Fruit fly (Drosophila melanogaster) whole organism, adult: ENCODE data around the gene Tsp97E.

Experiments used
- CG11617 ChIP-seq: fragments of 200-800 bp; sonication (Bioruptor generic); optimal IDR thresholded peaks from 2 replicates; lab custom pipeline; 2017; ENCODE audit warnings: mild to moderate bottlenecking, missing biosample characterization, missing genetic modification reagents, missing genetic modification characterization
- CG12768 ChIP-seq: fragments of 200-800 bp; sonication (Bioruptor generic); optimal IDR thresholded peaks from 2 replicates; lab custom pipeline; 2017; ENCODE audit warnings: missing biosample characterization, missing genetic modification characterization, mild to moderate bottlenecking, moderate library complexity, missing genetic modification reagents
- CG14711 ChIP-seq: fragments of 200-800 bp; sonication (Bioruptor generic); optimal IDR thresholded peaks from 2 replicates; lab custom pipeline; 2018; ENCODE audit warnings: missing biosample characterization, mild to moderate bottlenecking, missing genetic modification characterization, moderate library complexity
- CG1620 ChIP-seq: fragments of 200-800 bp; sonication (Bioruptor generic); optimal IDR thresholded peaks from 2 replicates; lab custom pipeline; 2016; ENCODE audit warnings: missing biosample characterization, missing genetic modification characterization
- CG33017 ChIP-seq: fragments of 200-800 bp; sonication (Bioruptor generic); optimal IDR thresholded peaks from 2 replicates; lab custom pipeline; 2018; ENCODE audit warnings: missing biosample characterization, mild to moderate bottlenecking, missing genetic modification characterization, moderate library complexity
- CG5204 ChIP-seq: fragments of 200-800 bp; sonication (Bioruptor generic); optimal IDR thresholded peaks from 2 replicates; lab custom pipeline; 2016; ENCODE audit warnings: missing biosample characterization, missing genetic modification characterization
- CG7045 ChIP-seq: fragments of 200-800 bp; sonication (Bioruptor generic); optimal IDR thresholded peaks from 2 replicates; lab custom pipeline; 2017; ENCODE audit warnings: missing biosample characterization, mild to moderate bottlenecking, missing genetic modification characterization
- CG7101 ChIP-seq: fragments of 200-800 bp; sonication (Bioruptor generic); optimal IDR thresholded peaks from 2 replicates; lab custom pipeline; 2018; ENCODE audit warnings: missing biosample characterization, mild to moderate bottlenecking, missing genetic modification characterization, moderate library complexity
- Clk ChIP-seq: fragments of 200-800 bp; sonication (Bioruptor generic); optimal IDR thresholded peaks from 2 replicates; lab custom pipeline; 2017; ENCODE audit warnings: missing biosample characterization, missing genetic modification characterization
- Crg-1 ChIP-seq: fragments of 200-800 bp; sonication (Bioruptor generic); optimal IDR thresholded peaks from 2 replicates; lab custom pipeline; 2016; ENCODE audit warnings: missing biosample characterization, missing genetic modification characterization
- Hr96 ChIP-seq: fragments of 200-800 bp; sonication (Bioruptor generic); optimal IDR thresholded peaks from 2 replicates; lab custom pipeline; 2016; ENCODE audit warnings: missing biosample characterization, missing genetic modification characterization
- Mnt ChIP-seq: fragments of 200-800 bp; sonication (Bioruptor generic); optimal IDR thresholded peaks from 2 replicates; lab custom pipeline; 2016; ENCODE audit warnings: missing biosample characterization, mild to moderate bottlenecking, missing genetic modification characterization
- bab1 ChIP-seq: fragments of 200-800 bp; sonication (Bioruptor generic); optimal IDR thresholded peaks from 3 replicates; lab custom pipeline; 2019; ENCODE audit warnings: missing biosample characterization, mild to moderate bottlenecking, missing genetic modification characterization, moderate library complexity
- cic ChIP-seq: fragments of 200-800 bp; sonication (Bioruptor generic); optimal IDR thresholded peaks from 2 replicates; lab custom pipeline; 2017; ENCODE audit warnings: missing biosample characterization, mild to moderate bottlenecking, missing genetic modification characterization, moderate library complexity
- cnc ChIP-seq, 2 experiments: fragments of >200 bp; optimal IDR thresholded peaks; 2 replicates each; lab custom pipeline; 2017
- kay ChIP-seq: fragments of 200-800 bp; sonication (Bioruptor generic); peaks from one replicate; lab custom pipeline; 2016; ENCODE audit warnings: missing biosample characterization, missing genetic modification characterization, borderline replicate concordance
- ovo ChIP-seq: fragments of 200-800 bp; sonication (Bioruptor generic); optimal IDR thresholded peaks from 2 replicates; lab custom pipeline; 2016; ENCODE audit warnings: missing biosample characterization, missing genetic modification characterization
- pad ChIP-seq: fragments of 200-800 bp; sonication (Bioruptor generic); optimal IDR thresholded peaks from 3 replicates; lab custom pipeline; 2017; ENCODE audit warnings: missing biosample characterization, missing genetic modification characterization, mild to moderate bottlenecking, moderate library complexity, missing genetic modification reagents
- tj ChIP-seq: fragments of 200-800 bp; sonication (Bioruptor generic); optimal IDR thresholded peaks from 3 replicates; lab custom pipeline; 2017; ENCODE audit warnings: missing biosample characterization, mild to moderate bottlenecking, missing genetic modification characterization, moderate library complexity
- toe ChIP-seq: fragments of 200-800 bp; sonication (Bioruptor generic); optimal IDR thresholded peaks from 2 replicates; lab custom pipeline; 2016; ENCODE audit warnings: missing biosample characterization, missing genetic modification characterization

The Tsp97E gene

dm6 chr3R:26947296-26947880 is 17.2 kb downstream of the Tsp97E start, which contains the start of gene Spag1:
Spag1 (plus strand) TSS chr3R:26947830.
- TF ChIP-seq tj (GFP tag; lab: Kevin White, UChicago) (peak; percentile 48), Mnt (GFP tag; lab: Kevin White, UChicago) (peak; percentile 32), cic (GFP tag; lab: Kevin White, UChicago) (peak; percentile 32), Clk (no peak), bab1 (GFP tag; lab: Kevin White, UChicago) (peak; percentile 62), CG7045 (GFP tag; lab: Kevin White, UChicago) (peak; percentile 26), CG11617 (GFP tag; lab: Kevin White, UChicago) (peak; percentile 59), ovo (no peak), CG33017 (tag; lab: Kevin White, UChicago) (peak; percentile 55), pad (GFP tag; lab: Kevin White, UChicago) (no peak), toe (GFP tag; lab: Kevin White, UChicago) (peak; percentile 89), cnc (optimal IDR thresholded peaks at IDR 0.05; lab: Kevin White, UChicago) (no peak), CG14711 (tag; lab: Kevin White, UChicago) (peak; percentile 1), CG12768 (GFP tag; lab: Kevin White, UChicago) (peak; percentile 98), Crg-1 (GFP tag; lab: Kevin White, UChicago) (no peak), CG7101 (tag; lab: Kevin White, UChicago) (peak; percentile 29), CG5204 (GFP tag; lab: Kevin White, UChicago) (peak; percentile 75), kay (peak; percentile 100), Hr96 (GFP tag; lab: Kevin White, UChicago) (peak; percentile 85), CG1620 (GFP tag; lab: Kevin White, UChicago) (no peak)

dm6 chr3R:26945233-26945632 is 19.4 kb downstream of the Tsp97E start, which contains the start of gene CG14252:
CG14252 (plus strand) TSS chr3R:26945534.
- peak; percentile 16 for TF ChIP-seq cic (GFP tag; lab: Kevin White, UChicago)
- no peak for TF ChIP-seq toe (GFP tag; lab: Kevin White, UChicago)
- TF ChIP-seq kay, result peak; percentile 84
- TF ChIP-seq Mnt (GFP tag; lab: Kevin White, UChicago), result no peak
- TF ChIP-seq CG14711 (tag; lab: Kevin White, UChicago), result peak; percentile 98
- no peak for TF ChIP-seq Clk
- TF ChIP-seq bab1 (GFP tag; lab: Kevin White, UChicago), result peak; percentile 64
- peak; percentile 18 for TF ChIP-seq CG7101 (tag; lab: Kevin White, UChicago)
- no peak for TF ChIP-seq tj (GFP tag; lab: Kevin White, UChicago)

dm6 chr3R:26937423-26937822 is 27.2 kb downstream of the Tsp97E start:
- TF ChIP-seq CG14711 (tag; lab: Kevin White, UChicago) (no peak), CG5204 (GFP tag; lab: Kevin White, UChicago) (peak; percentile 40)

- TF ChIP-seq bab1 (GFP tag; lab: Kevin White, UChicago) (no peak), kay (no peak), CG1620 (GFP tag; lab: Kevin White, UChicago) (no peak), Mnt (GFP tag; lab: Kevin White, UChicago) (no peak), Crg-1 (GFP tag; lab: Kevin White, UChicago) (no peak), cic (GFP tag; lab: Kevin White, UChicago) (no peak), tj (GFP tag; lab: Kevin White, UChicago) (no peak), CG7045 (GFP tag; lab: Kevin White, UChicago) (no peak), pad (GFP tag; lab: Kevin White, UChicago) (no peak), Hr96 (GFP tag; lab: Kevin White, UChicago) (no peak), CG5204 (GFP tag; lab: Kevin White, UChicago) (no peak), ovo (no peak), cnc (optimal IDR thresholded peaks at IDR 0.05; lab: Kevin White, UChicago) (no peak), CG11617 (GFP tag; lab: Kevin White, UChicago) (no peak), CG33017 (tag; lab: Kevin White, UChicago) (no peak)
Measured at dm6 chr3R:26936501-26936900, 28.1 kb downstream of the Tsp97E start.

dm6 chr3R:26935400-26935799 is 29.2 kb downstream of the Tsp97E start:
- TF ChIP-seq cnc (optimal IDR thresholded peaks at IDR 0.05; lab: Kevin White, UChicago) (no peak), Mnt (GFP tag; lab: Kevin White, UChicago) (no peak), CG33017 (tag; lab: Kevin White, UChicago) (no peak), toe (GFP tag; lab: Kevin White, UChicago) (no peak), tj (GFP tag; lab: Kevin White, UChicago) (no peak), bab1 (GFP tag; lab: Kevin White, UChicago) (no peak), CG1620 (GFP tag; lab: Kevin White, UChicago) (no peak), CG5204 (GFP tag; lab: Kevin White, UChicago) (no peak)

- TF ChIP-seq CG11617 (GFP tag; lab: Kevin White, UChicago), result no peak
- TF ChIP-seq Hr96 (GFP tag; lab: Kevin White, UChicago), result no peak
- TF ChIP-seq Mnt (GFP tag; lab: Kevin White, UChicago), result no peak
- TF ChIP-seq Crg-1 (GFP tag; lab: Kevin White, UChicago), result no peak
- TF ChIP-seq kay, result no peak
- TF ChIP-seq pad (GFP tag; lab: Kevin White, UChicago), result no peak
- TF ChIP-seq CG12768 (GFP tag; lab: Kevin White, UChicago), result no peak
- no peak for TF ChIP-seq cnc (optimal IDR thresholded peaks at IDR 0.05; lab: Kevin White, UChicago)
- no peak for TF ChIP-seq CG1620 (GFP tag; lab: Kevin White, UChicago)
- no peak for TF ChIP-seq CG14711 (tag; lab: Kevin White, UChicago)
- TF ChIP-seq tj (GFP tag; lab: Kevin White, UChicago), result no peak
Measured at dm6 chr3R:26934523-26934922, 30.1 kb downstream of the Tsp97E start.
